Worm (Caenorhabditis elegans) whole organism, L1 larva: ENCODE measurements around the gene rde-4.

Experiments used
- ama-1 ChIP-seq: fragments of 150-350 bp; optimal IDR thresholded peaks from 2 replicates; lab custom pipeline; 2014
- lsy-2 ChIP-seq, 2 experiments: fragments of 150-350 bp; optimal IDR thresholded peaks; 2 replicates each; lab custom pipeline; 2014; ENCODE audit warnings: missing biosample characterization in 2 of 2, missing genetic modification characterization in 2 of 2
- pqm-1 ChIP-seq: sonication (generic microtip); optimal IDR thresholded peaks from 3 replicates; lab custom pipeline; 2017; ENCODE audit warnings: missing biosample characterization, missing genetic modification characterization
- tbx-2 ChIP-seq: sonication (generic microtip); optimal IDR thresholded peaks from 2 replicates; lab custom pipeline; 2016; ENCODE audit warnings: missing genetic modification characterization, missing compliant biosample characterization

DNA sequence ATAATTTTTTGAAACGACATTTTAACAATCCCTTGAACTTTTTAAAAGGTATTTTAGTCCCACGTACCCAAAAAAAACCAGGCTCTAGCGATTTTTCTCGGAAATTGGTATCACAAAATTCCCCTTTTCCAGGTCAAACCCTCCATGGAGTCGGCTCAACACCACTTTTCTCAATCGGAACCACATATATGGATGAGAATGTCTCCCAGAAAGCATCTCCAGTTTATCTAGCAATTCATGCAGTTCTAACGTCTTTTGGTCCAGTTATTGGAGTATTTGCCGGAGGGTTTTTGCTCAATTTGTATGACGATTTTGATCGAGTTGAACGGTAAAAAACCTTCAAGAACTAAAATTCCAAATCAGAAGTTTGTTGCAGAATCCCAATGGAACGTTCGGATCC lies 21.6 kb upstream of the rde-4 start:
- TF ChIP-seq tbx-2 (tag; lab: Kevin White, UChicago), result no peak
- TF ChIP-seq lsy-2 (tag; optimal IDR thresholded peaks at IDR 0.05; lab: Kevin White, UChicago), result no peak
- TF ChIP-seq pqm-1 (tag; lab: Kevin White, UChicago), result no peak
- TF ChIP-seq ama-1 (lab: Kevin White, UChicago), result no peak
